Fruit fly (Drosophila melanogaster): ENCODE data around the gene Irc.

DNA sequence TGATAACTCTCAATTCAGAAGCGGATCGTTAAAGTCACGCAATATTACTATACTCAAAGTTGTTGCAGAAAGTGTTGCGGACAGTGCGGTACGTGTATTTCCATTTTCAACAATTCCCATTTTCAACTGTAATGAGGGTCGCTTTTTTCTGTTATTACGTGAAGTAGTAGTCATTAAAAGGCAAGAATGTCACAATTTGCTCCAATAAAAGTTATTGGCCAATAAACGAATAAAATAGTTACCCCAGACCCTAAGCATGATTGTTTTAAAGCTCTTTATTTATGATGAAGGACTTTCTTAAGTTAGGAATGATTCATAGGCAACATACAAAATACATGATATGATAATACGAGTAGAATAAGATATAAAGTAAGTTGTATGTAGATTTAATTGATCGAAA lies 4.7 kb downstream of the Irc start:
- TF ChIP-seq Lpt (GFP tag; optimal IDR thresholded peaks at IDR 0.05) = no peak
- no peak for TF ChIP-seq CG6854 (GFP tag; optimal IDR thresholded peaks at IDR 0.05)
- TF ChIP-seq CG16779 (tag; optimal IDR thresholded peaks at IDR 0.05) = no peak
- TF ChIP-seq Eip78C (GFP tag) = no peak
- TF ChIP-seq Sox102F (GFP tag; optimal IDR thresholded peaks at IDR 0.05) = no peak
- TF ChIP-seq Eip75B (GFP tag; optimal IDR thresholded peaks at IDR 0.05) = no peak
- TF ChIP-seq Blimp-1 (GFP tag; optimal IDR thresholded peaks at IDR 0.05) = no peak
- no peak for TF ChIP-seq pdm3 (GFP tag; optimal IDR thresholded peaks at IDR 0.05)
- no peak for TF ChIP-seq CG32006 (GFP tag; optimal IDR thresholded peaks at IDR 0.05)
- TF ChIP-seq topi (GFP tag; optimal IDR thresholded peaks at IDR 0.05) = no peak
- TF ChIP-seq CG6792 (GFP tag; optimal IDR thresholded peaks at IDR 0.05) = no peak
- TF ChIP-seq lz (GFP tag; optimal IDR thresholded peaks at IDR 0.05) = no peak
- TF ChIP-seq eg (GFP tag; IDR thresholded peaks at IDR 0.05) = no peak
- TF ChIP-seq CG11902 (GFP tag; optimal IDR thresholded peaks at IDR 0.05) = no peak
